Worm (Caenorhabditis elegans) whole organism, mixed stage, embryonic: ENCODE measurements around the gene spin-3.

ENCODE experiments used
- M03D4.4 ChIP-seq: sonication (generic microtip); optimal IDR thresholded peaks from 2 replicates; lab custom pipeline; 2017; ENCODE audit warnings: mild to moderate bottlenecking, missing genetic modification characterization, missing compliant biosample characterization
- bed-3 ChIP-seq: fragments of 200-800 bp; sonication (Bioruptor generic); optimal IDR thresholded peaks from 3 replicates; lab custom pipeline; 2018; ENCODE audit warnings: mild to moderate bottlenecking, missing genetic modification characterization, moderate library complexity, missing compliant biosample characterization
- ceh-39 ChIP-seq: fragments of 150-350 bp; optimal IDR thresholded peaks from 2 replicates; lab custom pipeline; 2014; ENCODE audit warnings: missing biosample characterization, missing genetic modification characterization
- ceh-43 ChIP-seq: fragments of 200-800 bp; sonication (Bioruptor generic); optimal IDR thresholded peaks from 2 replicates; lab custom pipeline; 2018; ENCODE audit warnings: mild to moderate bottlenecking, missing genetic modification characterization, moderate library complexity, missing compliant biosample characterization
- ceh-83 ChIP-seq: fragments of 200-800 bp; sonication (Bioruptor generic); optimal IDR thresholded peaks from 2 replicates; lab custom pipeline; 2018; ENCODE audit warnings: mild to moderate bottlenecking, missing genetic modification characterization, missing compliant biosample characterization
- ces-1 ChIP-seq: fragments of 150-350 bp; optimal IDR thresholded peaks from 2 replicates; lab custom pipeline; 2014; ENCODE audit warnings: missing biosample characterization, missing genetic modification reagents, missing genetic modification characterization
- cnd-1 ChIP-seq: fragments of 200-800 bp; sonication (Bioruptor generic); optimal IDR thresholded peaks from 2 replicates; lab custom pipeline; 2018; ENCODE audit warnings: mild to moderate bottlenecking, missing genetic modification characterization, missing compliant biosample characterization
- drap-1 ChIP-seq: fragments of 200-800 bp; sonication (Bioruptor generic); optimal IDR thresholded peaks from 3 replicates; lab custom pipeline; 2018; ENCODE audit warnings: mild to moderate bottlenecking, missing genetic modification characterization, missing compliant biosample characterization
- elt-1 ChIP-seq: sonication (generic microtip); optimal IDR thresholded peaks from 2 replicates; lab custom pipeline; 2017; ENCODE audit warnings: missing genetic modification characterization, mild to moderate bottlenecking, missing compliant biosample characterization, antibody characterized with exemption, moderate library complexity, borderline replicate concordance; ENCODE audit not compliant: insufficient read depth
- elt-3 ChIP-seq: fragments of 150-350 bp; optimal IDR thresholded peaks from 2 replicates; lab custom pipeline; 2014; ENCODE audit warnings: missing biosample characterization, missing genetic modification characterization
- flh-1 ChIP-seq: fragments of 200-800 bp; sonication (Bioruptor generic); optimal IDR thresholded peaks from 2 replicates; lab custom pipeline; 2018; ENCODE audit warnings: mild to moderate bottlenecking, missing genetic modification characterization, moderate library complexity, missing compliant biosample characterization
- ham-2 ChIP-seq: fragments of 200-800 bp; sonication (Bioruptor generic); optimal IDR thresholded peaks from 2 replicates; lab custom pipeline; 2018; ENCODE audit warnings: mild to moderate bottlenecking, missing genetic modification characterization, missing compliant biosample characterization
- hlh-1 ChIP-seq: fragments of 150-350 bp; optimal IDR thresholded peaks from 2 replicates; lab custom pipeline; 2014; ENCODE audit warnings: missing biosample characterization, missing genetic modification reagents, missing genetic modification characterization
- lin-13 ChIP-seq: fragments of 150-350 bp; optimal IDR thresholded peaks from 2 replicates; lab custom pipeline; 2014; ENCODE audit warnings: missing biosample characterization, missing genetic modification characterization
- lin-32 ChIP-seq: fragments of 200-800 bp; sonication (Bioruptor generic); optimal IDR thresholded peaks from 2 replicates; lab custom pipeline; 2018; ENCODE audit warnings: mild to moderate bottlenecking, missing genetic modification characterization, missing compliant biosample characterization
- lsy-2 ChIP-seq: fragments of 150-350 bp; optimal IDR thresholded peaks from 2 replicates; lab custom pipeline; 2014; ENCODE audit warnings: missing biosample characterization, missing genetic modification characterization
- mab-5 ChIP-seq: fragments of 150-350 bp; optimal IDR thresholded peaks from 2 replicates; lab custom pipeline; 2014; ENCODE audit warnings: missing biosample characterization, missing genetic modification characterization
- mep-1 ChIP-seq: fragments of 150-350 bp; optimal IDR thresholded peaks from 2 replicates; lab custom pipeline; 2017; ENCODE audit warnings: missing biosample characterization, missing genetic modification reagents, missing genetic modification characterization, inconsistent platforms
- mls-2 ChIP-seq: sonication (generic microtip); optimal IDR thresholded peaks from 2 replicates; lab custom pipeline; 2016; ENCODE audit warnings: mild to moderate bottlenecking, missing genetic modification characterization, moderate library complexity, missing compliant biosample characterization
- nhr-2 ChIP-seq: fragments of 150-350 bp; optimal IDR thresholded peaks from 2 replicates; lab custom pipeline; 2014; ENCODE audit warnings: missing biosample characterization, missing genetic modification characterization
- nhr-237 ChIP-seq: fragments of 150-350 bp; optimal IDR thresholded peaks from 2 replicates; lab custom pipeline; 2014; ENCODE audit warnings: missing biosample characterization, missing genetic modification characterization
- nhr-28 ChIP-seq: fragments of 150-350 bp; optimal IDR thresholded peaks from 2 replicates; lab custom pipeline; 2014; ENCODE audit warnings: missing biosample characterization, missing genetic modification characterization
- nhr-76 ChIP-seq: sonication (generic microtip); optimal IDR thresholded peaks from 2 replicates; lab custom pipeline; 2017; ENCODE audit warnings: missing biosample characterization, missing genetic modification characterization
- pha-4 ChIP-seq: fragments of 150-350 bp; optimal IDR thresholded peaks from 2 replicates; lab custom pipeline; 2018; ENCODE audit warnings: missing biosample characterization, missing genetic modification reagents, missing genetic modification characterization
- sem-2 ChIP-seq: fragments of 200-800 bp; sonication (Bioruptor generic); optimal IDR thresholded peaks from 2 replicates; lab custom pipeline; 2018; ENCODE audit warnings: mild to moderate bottlenecking, missing genetic modification characterization, missing compliant biosample characterization
- snpc-4 ChIP-seq: fragments of 150-350 bp; optimal IDR thresholded peaks from 2 replicates; lab custom pipeline; 2014; ENCODE audit warnings: missing biosample characterization, missing genetic modification characterization
- sptf-1 ChIP-seq: sonication (generic microtip); optimal IDR thresholded peaks from 2 replicates; lab custom pipeline; 2017; ENCODE audit warnings: mild to moderate bottlenecking, missing genetic modification characterization, moderate library complexity, missing compliant biosample characterization
- tbx-8 ChIP-seq: fragments of 200-800 bp; sonication (Bioruptor generic); optimal IDR thresholded peaks from 2 replicates; lab custom pipeline; 2018; ENCODE audit warnings: mild to moderate bottlenecking, missing genetic modification characterization, moderate library complexity, missing compliant biosample characterization
- unc-120 ChIP-seq: sonication (generic microtip); optimal IDR thresholded peaks from 2 replicates; lab custom pipeline; 2017; ENCODE audit warnings: missing genetic modification characterization, missing compliant biosample characterization; ENCODE audit not compliant: poor library complexity, severe bottlenecking
- unc-39 ChIP-seq: fragments of 150-350 bp; optimal IDR thresholded peaks from 2 replicates; lab custom pipeline; 2014; ENCODE audit warnings: missing biosample characterization, missing genetic modification characterization
- unc-62 ChIP-seq: fragments of 150-350 bp; optimal IDR thresholded peaks from 2 replicates; lab custom pipeline; 2014; ENCODE audit warnings: missing biosample characterization, missing genetic modification reagents, missing genetic modification characterization
- zip-8 ChIP-seq: fragments of 150-350 bp; optimal IDR thresholded peaks from 2 replicates; lab custom pipeline; 2014; ENCODE audit warnings: missing biosample characterization, missing genetic modification characterization
- ztf-11 ChIP-seq: fragments of 150-350 bp; optimal IDR thresholded peaks from 2 replicates; lab custom pipeline; 2014; ENCODE audit warnings: missing biosample characterization, missing genetic modification characterization

spin-3 gene

ce11 chrX:13143762-13144732 lies 14.0 kb downstream of the spin-3 start (continued):
- TF ChIP-seq mep-1, result peak; percentile 25
- TF ChIP-seq snpc-4 (tag; lab: Kevin White, UChicago), result no peak
- TF ChIP-seq ces-1, result no peak
- TF ChIP-seq unc-120 (tag; lab: Kevin White, UChicago), result peak; percentile 66
- TF ChIP-seq, all 35 proteins: peak for 17

- TF ChIP-seq sem-2 (GFP tag; lab: Kevin White, UChicago) (peak; percentile 45), mab-5 (tag; lab: Kevin White, UChicago) (no peak), unc-62 (GFP tag; lab: Kevin White, UChicago) (peak; percentile 88), nhr-2 (tag; lab: Kevin White, UChicago) (peak; percentile 75), nhr-237 (tag; lab: Kevin White, UChicago) (peak; percentile 65), nhr-28 (no peak), ceh-43 (GFP tag; lab: Kevin White, UChicago) (peak; percentile 46), flh-1 (GFP tag; lab: Kevin White, UChicago) (no peak), snpc-4 (tag; lab: Kevin White, UChicago) (no peak), M03D4.4 (peak; percentile 63), elt-3 (tag; lab: Kevin White, UChicago) (peak; percentile 39), mep-1 (peak; percentile 57), drap-1 (GFP tag; lab: Kevin White, UChicago) (peak; percentile 41), ceh-83 (GFP tag; lab: Kevin White, UChicago) (peak; percentile 60), hlh-1 (tag; lab: Kevin White, UChicago) (peak; percentile 65), ceh-39 (tag; lab: Kevin White, UChicago) (no peak), pha-4 (peak; percentile 81), nhr-76 (tag; lab: Kevin White, UChicago) (no peak), tbx-8 (GFP tag; lab: Kevin White, UChicago) (peak; percentile 33), unc-39 (tag; lab: Kevin White, UChicago) (peak; percentile 74), unc-120 (tag; lab: Kevin White, UChicago) (peak; percentile 99), ces-1 (peak; percentile 62), zip-8 (tag; lab: Kevin White, UChicago) (no peak), ztf-11 (tag; lab: Kevin White, UChicago) (peak; percentile 86), mls-2 (peak; percentile 81), cnd-1 (tag; lab: Kevin White, UChicago) (peak; percentile 69), elt-1 (tag; lab: Kevin White, UChicago) (peak; percentile 47), sptf-1 (tag; lab: Kevin White, UChicago) (peak; percentile 81), lin-32 (peak; percentile 29), lin-13 (tag; lab: Kevin White, UChicago) (peak; percentile 64), bed-3 (GFP tag; lab: Kevin White, UChicago) (peak; percentile 47), lsy-2 (tag; lab: Kevin White, UChicago) (peak; percentile 72), ham-2 (GFP tag; lab: Kevin White, UChicago) (peak; percentile 82)
Measured at ce11 chrX:13144975-13145618, 15.0 kb downstream of the spin-3 start.
